Fruit fly (Drosophila melanogaster) ovary, adult (tissue): Measurements from ENCODE around the gene p115.

Source experiments
- CG17801 ChIP-seq: fragments of 200-800 bp; optimal IDR thresholded peaks from 2 replicates; lab custom pipeline; 2019; ENCODE audit warnings: missing biosample characterization, mild to moderate bottlenecking, missing genetic modification characterization, moderate library complexity; ENCODE audit not compliant: partially characterized antibody

The p115 gene

DNA sequence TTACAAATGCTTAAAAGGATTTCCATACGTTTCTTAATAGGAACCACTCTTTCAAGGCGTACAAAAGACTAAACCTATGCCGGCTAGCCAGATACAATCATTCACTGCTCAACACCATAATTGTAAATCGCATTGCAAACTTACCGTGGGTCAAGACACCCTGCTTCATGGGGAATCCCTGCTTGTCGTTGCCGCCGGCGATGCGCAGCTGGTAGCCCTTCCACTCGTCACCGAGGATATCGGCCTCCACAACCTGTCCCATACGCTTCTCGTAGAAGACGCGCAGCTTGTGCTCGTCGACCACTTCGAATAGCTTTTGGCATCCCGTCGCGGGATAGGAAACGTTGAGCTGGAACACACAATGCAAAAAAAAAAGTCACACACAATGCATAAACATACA is 6.8 kb downstream of the p115 start:
- TF ChIP-seq CG17801 (GFP tag; lab: Kevin White, UChicago): no peak

DNA sequence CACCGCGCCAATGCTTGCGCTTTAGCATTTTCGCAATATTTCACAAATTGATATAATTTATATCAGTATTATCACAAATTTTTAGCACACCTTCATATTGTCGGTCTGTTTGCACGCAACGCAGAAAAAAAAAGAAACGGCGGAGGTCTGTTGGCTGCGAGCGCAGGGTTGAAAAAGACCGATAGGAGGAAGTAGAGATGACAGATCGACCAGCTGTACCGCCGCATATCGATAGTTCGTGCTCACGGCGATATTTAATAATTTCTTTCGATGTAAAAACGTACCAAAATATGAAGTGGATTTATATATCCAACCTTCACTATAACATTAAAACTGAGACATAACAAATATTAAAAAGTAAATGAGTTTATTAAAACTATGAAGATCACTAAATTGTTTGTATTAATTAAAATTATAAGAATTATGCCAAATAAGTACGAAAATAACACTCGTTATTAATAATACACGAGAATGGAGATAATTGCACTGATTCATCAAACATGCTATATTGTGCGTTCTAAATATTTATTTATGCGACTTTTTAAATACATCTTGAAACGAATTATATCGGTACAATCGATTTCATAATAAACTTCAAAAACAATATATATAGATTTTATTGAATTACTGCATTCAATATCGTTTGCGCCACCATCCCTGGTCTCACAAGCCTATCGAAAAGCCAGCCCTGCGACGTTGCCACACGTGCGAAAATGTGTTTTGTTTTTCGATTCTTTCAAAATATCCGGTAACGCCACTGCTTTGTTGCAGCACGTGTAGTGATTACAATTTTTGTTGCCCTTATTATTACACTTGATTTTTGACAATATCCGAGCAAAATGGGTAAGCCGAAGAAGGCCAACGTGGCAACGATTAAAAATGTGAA is 7.6 kb downstream of the p115 start, which contains the start of the genes RpS6 and bys:
Gene RpS6 (minus strand): TSS at position 179 of the 886 bp plus-strand sequence.
Gene bys (plus strand): TSS at position 728 of the 886 bp plus-strand sequence.
- TF ChIP-seq CG17801 (GFP tag; lab: Kevin White, UChicago): peak; percentile 78

DNA sequence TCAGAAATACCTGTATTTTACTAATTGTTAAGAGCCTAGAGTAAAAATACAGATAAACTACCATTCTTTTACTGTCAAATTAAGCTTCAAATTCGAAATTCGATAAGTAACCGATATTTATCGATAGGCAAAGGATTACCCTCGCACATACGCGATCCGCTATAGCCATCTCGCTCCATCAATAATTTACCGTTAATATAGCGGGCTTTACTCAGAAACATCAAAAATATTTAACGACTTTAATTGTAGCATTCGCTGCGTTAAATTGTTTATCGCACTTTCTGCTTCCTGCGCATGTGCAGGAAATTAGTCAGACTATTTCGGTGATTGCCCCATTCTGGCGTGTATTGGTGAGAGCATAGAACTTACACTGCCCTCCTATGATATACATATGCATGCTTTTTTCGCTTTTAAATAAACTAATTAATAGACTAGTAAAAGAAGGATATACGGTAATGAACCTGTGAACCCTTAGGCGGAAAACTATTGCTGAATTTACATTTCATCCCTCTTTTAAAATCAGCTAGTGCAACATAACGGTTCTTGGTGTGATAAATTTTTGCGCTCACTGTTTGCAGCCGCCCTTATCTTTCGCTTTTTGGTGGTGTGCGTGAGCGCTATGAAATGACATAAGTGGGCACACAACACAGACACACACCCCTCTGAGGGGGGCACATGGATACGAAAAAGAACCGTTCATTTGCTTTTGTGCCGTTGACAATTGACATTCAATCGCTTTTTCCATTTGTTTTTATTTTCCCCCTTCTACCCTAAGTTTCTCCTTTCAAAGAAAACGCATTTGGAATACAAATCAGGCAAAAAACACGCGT is 14.6 kb downstream of the p115 start, which contains the start of the genes dpr14 and spidey:
Gene dpr14 (minus strand): TSS at position 48 of the 830 bp plus-strand sequence.
Gene spidey (plus strand): TSS at position 693 of the 830 bp plus-strand sequence.
- TF ChIP-seq CG17801 (GFP tag; lab: Kevin White, UChicago): peak; percentile 85

DNA sequence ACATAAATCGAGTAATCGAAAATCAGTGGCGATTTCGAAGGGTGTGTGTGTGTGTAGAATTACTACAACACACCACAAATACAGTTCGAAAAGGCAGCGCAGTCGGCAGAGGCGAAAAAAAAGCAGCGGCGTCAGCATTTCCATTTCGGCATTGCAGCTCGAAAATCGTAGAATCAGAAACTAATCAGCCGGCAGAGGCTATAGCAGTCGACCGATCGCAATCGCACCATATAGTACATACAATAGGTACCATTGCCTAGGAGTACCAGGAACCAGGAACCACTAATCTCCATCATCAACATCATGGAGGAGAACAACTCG is 15.2 kb downstream of the p115 start:
- no peak for TF ChIP-seq CG17801 (GFP tag; lab: Kevin White, UChicago)

DNA sequence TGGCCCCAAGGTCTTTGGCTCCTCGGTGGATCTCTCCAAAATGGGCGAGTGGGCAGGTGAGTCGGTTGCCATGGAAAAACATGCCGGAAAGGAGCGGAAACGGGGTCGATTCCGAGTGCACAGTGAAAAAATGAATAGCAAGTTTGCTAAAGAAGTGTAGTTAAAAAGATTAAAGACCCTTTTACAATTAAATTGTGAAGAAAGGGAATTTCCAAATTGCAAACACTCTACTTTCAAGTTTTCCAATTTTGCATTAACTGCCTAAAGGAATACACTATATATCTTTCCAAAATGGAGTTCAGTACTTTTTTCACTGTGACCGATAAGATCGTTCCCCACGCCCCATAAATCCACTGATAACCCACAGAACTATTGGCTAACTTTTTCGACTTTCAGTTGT is 15.7 kb downstream of the p115 start:
- TF ChIP-seq CG17801 (GFP tag; lab: Kevin White, UChicago): no peak

DNA sequence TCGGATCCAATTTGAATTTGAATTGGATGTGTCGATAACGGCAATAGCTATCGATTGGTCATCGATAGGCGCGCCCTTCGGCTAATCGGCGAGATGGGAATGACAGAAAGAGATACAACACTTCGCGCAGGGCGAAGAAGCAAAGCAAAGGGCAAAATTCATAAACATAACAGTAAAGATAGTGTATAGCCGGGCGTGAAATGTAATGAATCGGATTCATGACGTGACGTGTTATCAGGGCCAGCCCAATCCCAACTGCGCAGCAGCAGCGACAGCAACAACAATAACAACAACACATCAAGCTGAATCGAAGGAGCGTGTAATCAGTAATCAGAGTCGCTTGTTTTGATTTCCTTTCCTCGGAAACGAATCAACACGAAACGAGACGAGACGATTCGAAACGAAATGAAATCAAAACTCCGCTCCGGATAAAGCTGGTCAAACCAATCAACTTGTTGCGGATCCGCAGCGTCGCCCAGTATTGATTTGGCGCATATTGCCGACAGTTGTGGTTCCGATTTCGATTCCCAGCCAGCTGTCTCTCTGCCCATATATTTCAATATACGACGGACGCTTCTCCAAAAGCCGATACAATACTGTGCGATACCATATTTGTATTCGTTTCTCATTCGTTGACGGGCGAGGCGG is 18.3 kb downstream of the p115 start, which contains the start of gene snz:
Gene snz (plus strand): TSS at position 107 of the 648 bp plus-strand sequence.
- peak; percentile 43 for TF ChIP-seq CG17801 (GFP tag; lab: Kevin White, UChicago)

DNA sequence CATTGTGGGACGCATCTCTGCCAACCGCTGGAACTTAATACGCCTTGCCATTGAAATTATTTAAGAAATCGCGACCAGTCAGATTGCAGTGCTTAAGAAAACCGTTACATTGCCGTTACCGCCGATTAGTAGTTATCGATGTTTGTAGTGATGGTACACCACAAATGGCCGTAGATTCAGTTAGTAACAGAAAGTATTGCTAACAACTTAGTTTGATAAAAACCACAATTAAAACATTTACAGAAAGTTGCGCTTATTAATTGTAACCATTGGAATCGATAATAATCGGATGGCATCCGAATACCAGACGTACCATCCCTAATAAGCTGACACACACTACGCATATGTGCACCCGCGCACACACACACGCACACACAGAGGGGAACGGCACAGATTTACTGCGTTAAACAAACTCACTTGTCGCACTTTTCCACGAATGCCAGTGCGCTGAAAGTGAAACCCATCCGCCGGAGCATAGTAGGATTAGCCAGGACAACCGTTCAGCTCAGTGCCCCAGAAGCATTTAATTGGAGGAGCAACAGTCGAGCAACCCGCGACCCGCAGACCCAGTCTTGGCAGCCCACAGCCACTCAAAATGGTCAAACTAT is 26.4 kb downstream of the p115 start, which contains the start of the genes hdm and Ykt6:
Gene hdm (minus strand): TSS at position 51 of the 608 bp plus-strand sequence.
Gene Ykt6 (plus strand): TSS at position 329 of the 608 bp plus-strand sequence.
- TF ChIP-seq CG17801 (GFP tag; lab: Kevin White, UChicago): peak; percentile 82

DNA sequence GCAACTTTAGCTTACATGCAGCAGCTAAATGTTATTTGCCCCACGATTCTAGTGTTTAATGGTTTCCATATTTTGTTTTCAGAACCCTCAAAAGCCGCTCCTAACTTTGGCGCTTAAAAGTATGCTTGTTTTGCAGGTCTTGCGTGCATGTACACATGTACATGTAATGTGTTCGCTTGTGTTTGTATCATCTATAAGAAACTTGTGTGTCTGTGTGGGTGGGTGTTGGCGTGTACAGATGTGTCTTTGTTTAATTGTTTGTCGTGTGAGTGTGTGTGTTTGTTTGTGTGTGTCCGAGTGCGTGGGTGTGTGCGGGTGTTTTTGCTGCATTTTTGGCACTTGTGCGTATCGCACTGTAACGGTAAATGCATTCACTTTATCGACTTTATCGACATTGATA is 29.2 kb downstream of the p115 start:
- no peak for TF ChIP-seq CG17801 (GFP tag; lab: Kevin White, UChicago)

DNA sequence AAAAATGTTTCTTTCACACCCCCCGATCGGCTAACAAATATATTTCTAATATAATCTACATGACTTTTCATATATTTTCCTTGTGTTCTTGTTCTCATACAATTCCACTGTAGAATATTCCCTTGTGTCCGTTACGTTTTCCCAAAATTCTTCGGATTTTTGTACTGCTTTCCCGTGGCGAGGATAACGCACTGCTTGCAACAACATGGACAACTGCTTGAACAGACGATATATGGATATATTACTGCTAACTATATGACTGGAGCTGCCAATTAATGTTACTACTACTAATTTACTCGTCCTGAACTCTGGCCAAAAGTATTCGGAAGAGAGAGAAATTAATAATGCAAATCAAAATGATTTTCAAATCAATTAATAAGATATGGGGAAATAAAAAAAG is 31.1 kb downstream of the p115 start:
- TF ChIP-seq CG17801 (GFP tag; lab: Kevin White, UChicago): no peak

DNA sequence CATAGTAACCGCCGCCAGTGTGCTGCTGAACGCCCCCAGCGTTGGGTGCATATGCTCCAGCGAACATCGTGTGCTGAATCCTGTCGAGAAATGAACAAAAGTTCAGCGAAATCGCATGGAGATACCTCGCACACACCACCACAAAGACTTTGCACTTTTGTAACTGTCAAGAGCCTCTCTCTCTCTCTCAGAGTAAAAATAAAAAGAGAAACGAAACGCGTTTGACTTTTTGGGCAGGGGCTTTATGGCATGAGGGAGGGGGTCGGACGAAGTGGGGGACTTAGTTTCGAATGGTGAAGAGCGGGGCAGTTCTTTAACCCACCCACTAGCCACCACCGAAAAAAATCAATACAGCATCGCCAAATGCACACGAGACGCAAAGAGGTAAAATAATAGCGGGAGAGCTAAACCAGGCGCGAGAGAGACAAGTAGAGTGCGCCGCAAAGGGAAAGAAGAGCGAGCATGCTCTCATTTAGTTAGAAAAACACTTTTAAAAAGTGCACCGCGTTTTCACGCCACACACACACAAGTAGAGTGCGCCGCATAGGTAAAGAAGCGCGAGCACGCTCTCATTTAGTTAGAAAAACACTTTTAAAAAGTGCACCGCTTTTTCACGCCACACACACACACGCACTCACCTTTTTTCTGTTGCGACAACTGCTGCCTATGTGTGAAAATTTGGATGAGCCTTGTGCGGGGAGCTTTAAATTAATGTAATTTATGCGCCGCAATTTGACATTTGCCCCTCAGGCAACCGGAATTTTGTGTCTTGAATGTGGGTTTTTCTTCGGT is 36.6 kb downstream of the p115 start:
- TF ChIP-seq CG17801 (GFP tag; lab: Kevin White, UChicago): no peak

DNA sequence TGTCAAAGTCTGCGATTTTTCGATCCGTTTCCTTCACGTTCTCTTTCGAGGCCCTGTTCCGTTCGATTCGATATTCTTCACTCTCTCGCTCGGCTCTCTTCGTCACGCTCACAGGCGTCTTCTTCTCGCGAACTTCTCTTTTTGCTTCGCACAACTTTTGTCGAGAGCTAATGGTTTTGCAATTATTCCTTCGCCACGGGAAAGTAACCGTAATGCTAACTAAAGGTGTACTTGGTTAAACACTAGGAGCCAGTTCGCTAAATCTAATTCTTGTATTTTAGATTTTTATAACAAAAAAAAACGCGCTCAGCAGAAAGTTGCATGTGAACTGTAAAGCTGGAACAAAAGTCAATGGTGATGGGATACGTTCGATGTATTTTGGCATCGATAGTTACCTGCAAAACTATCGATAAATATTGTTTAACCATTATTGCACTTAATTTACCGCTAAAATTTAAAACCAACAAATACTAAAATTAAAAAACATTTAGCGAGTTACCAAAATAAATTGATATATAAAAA is 37.3 kb downstream of the p115 start, which contains the start of gene mahe:
Gene mahe (minus strand): TSS at position 355 of the 522 bp plus-strand sequence.
- no peak for TF ChIP-seq CG17801 (GFP tag; lab: Kevin White, UChicago)

DNA sequence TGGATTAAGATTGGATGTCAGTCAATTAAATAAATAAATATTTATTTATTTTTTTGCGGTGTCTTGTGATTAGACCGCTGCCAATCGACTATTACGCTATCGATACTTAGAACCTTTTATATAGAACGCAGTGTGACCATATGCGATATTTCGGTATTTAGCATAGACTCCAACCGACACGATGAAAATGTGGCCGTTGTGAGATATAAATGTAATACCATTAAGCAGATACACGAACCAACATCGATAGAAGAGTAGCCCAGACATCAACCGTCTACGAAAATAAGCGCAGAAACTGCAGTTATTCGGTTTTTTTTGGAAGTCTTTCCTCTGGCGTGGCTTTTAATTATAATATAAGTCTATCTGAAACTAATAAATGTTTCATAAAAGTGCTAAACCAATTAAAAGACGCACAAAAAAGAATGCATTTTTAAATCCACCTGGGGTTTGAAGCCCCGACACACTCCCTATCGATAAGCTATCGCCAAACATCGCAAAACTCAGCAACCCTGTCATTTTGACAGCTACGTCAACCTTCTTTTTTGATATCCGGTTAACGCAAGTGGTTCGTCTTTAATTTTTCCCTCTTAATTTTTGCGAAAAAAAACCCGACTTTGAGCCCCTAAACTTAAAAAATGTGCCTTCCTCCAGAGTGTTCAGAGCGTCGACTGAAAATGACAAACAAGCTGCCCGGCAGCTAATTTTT is 39.5 kb downstream of the p115 start, which contains the start of the genes Dhdds and RpS14a:
Gene Dhdds (minus strand): TSS at position 142 of the 706 bp plus-strand sequence.
Gene RpS14a (plus strand): TSS at position 533 of the 706 bp plus-strand sequence.
- no peak for TF ChIP-seq CG17801 (GFP tag; lab: Kevin White, UChicago)
